Worm (Caenorhabditis elegans): ENCODE results near the gene hecd-1.
A peak's percentile ranks its signal among the peaks of the same experiment; 100 is the strongest.

hecd-1 gene

DNA sequence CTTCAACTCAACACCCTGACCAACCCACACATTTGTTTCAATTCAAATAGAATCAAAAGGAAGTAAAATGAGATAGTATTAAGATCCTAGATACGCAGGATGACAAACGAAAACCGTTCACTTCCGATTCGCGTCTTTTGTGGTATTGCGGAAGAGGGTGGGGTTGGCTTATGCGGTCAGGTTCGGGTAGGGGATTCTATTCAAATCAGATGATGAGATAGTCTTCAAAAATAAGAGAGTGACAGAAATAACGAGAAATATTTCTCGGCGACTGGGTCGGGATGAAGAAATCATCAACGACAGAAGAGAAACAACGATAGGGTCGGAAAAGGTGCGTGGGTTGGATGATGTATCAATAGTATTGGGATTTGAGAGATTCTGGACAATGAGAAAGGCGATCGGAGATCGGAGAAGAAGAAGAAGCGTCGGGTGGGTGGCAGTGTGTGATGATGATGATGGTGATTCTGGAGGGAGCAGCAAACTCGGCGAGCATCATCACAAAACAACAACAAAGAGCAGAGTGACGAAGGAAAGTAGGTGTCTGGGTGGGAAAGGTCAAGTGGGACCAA lies 49.0 kb downstream of the hecd-1 start:
- no peak for TF ChIP-seq bed-1 (GFP tag; IDR thresholded peaks at IDR 0.05)
- TF ChIP-seq B0261.1 (tag; optimal IDR thresholded peaks at IDR 0.05) = no peak
- peak; percentile 18; the same call in 1 of the 2 replicates for TF ChIP-seq hmg-1.2 (GFP tag; IDR thresholded peaks at IDR 0.05)
- no peak for TF ChIP-seq F57C9.4 (tag; optimal IDR thresholded peaks at IDR 0.05)

DNA sequence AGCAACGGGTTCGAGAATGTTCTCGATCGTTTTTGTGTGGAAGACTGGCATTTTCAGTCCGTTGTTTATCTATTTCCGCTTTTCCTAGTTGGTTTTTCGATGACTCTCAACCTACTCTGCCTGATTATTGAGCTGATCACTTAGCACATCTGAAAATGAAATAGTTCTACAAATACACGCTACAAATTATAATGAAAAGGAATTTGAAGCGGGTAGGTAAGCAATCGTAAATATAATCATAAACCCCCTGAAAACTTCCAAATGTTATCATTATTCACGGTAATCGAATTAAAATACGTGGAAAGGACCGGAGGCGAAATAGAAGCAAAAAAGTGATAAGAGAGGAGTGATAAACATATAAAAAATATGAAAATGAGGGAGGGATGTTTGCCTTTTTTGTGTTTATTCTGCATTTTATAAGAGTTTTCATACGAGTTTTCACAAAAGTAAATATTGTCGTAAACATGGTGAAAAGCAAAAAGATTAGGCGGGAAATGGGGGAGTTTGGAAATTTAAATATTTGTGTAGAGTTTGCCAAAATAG lies 50.2 kb downstream of the hecd-1 start, which contains the start of gene deb-1:
Gene deb-1 (minus strand): TSS at position 51 of the 543 bp plus-strand sequence.
- TF ChIP-seq unc-62 (GFP tag; optimal IDR thresholded peaks at IDR 0.05) = no peak
- TF ChIP-seq madf-10 (tag; optimal IDR thresholded peaks at IDR 0.05) = no peak
- no peak for TF ChIP-seq zfh-2 (GFP tag; conservative IDR thresholded peaks at IDR 0.05)
- no peak for TF ChIP-seq hsf-1 (GFP tag; IDR thresholded peaks at IDR 0.05)
- no peak for TF ChIP-seq madf-3 (GFP tag; IDR thresholded peaks at IDR 0.05)
- TF ChIP-seq somi-1 (GFP tag; optimal IDR thresholded peaks at IDR 0.05) = no peak
- no peak for TF ChIP-seq ceh-100 (GFP tag; IDR thresholded peaks at IDR 0.05)

DNA sequence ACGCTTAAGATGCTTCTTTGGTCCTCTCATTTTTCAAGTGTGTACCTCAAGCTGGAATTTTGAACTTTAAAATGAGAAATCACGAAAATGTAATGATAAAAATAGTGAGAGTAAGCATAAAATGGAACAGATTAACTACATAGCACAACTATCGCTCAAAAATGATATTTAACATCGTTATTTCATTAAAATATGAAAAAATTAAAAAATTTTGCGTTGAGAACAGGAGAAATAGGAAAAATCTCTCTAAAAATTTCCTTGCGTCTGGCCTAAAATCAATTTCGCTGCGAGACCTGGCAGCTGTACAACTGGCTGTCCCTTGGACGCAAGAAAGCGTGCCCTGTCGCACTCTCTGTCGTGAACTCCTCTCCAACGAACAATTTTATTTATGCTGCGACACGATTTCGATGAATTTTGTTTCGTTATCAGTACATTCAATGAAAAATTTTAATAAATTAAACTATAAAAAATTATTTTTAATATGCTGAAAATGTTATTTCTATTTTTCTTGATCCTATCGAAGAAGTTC lies 59.8 kb downstream of the hecd-1 start, which contains the start of gene rps-4:
Gene rps-4 (minus strand): TSS at position 51 of the 529 bp plus-strand sequence.
- no peak for TF ChIP-seq sdz-38 (tag; optimal IDR thresholded peaks at IDR 0.05)
- peak; percentile 24; the same call in 1 of the 2 replicates for TF ChIP-seq ekl-4 (GFP tag; IDR thresholded peaks at IDR 0.05)
- TF ChIP-seq B0336.3 (GFP tag; IDR thresholded peaks at IDR 0.05) = no peak; the same call in 1 of the 2 replicates
- peak; percentile 52 to 90 for TF ChIP-seq let-607 (tag; optimal IDR thresholded peaks at IDR 0.05)
- peak; percentile 71 for TF ChIP-seq ceh-91 (GFP tag; IDR thresholded peaks at IDR 0.05)
- TF ChIP-seq nhr-27 (tag; optimal IDR thresholded peaks at IDR 0.05) = no peak
- TF ChIP-seq rec-8 (tag; optimal IDR thresholded peaks at IDR 0.05) = no peak
- peak; percentile 52 for TF ChIP-seq rcor-1 (GFP tag; IDR thresholded peaks at IDR 0.05)
- TF ChIP-seq lin-35 (GFP tag; optimal IDR thresholded peaks at IDR 0.05) = peak in 2 of 3 experiments; percentile 34 to 52
- peak; percentile 62 for TF ChIP-seq nhr-80 (tag; optimal IDR thresholded peaks at IDR 0.05)
- peak; percentile 52 for TF ChIP-seq efl-1 (GFP tag; optimal IDR thresholded peaks at IDR 0.05)
- peak; percentile 66 for TF ChIP-seq tbp1 (GFP tag; optimal IDR thresholded peaks at IDR 0.05)
- no peak for TF ChIP-seq ccch-3 (GFP tag; optimal IDR thresholded peaks at IDR 0.05)
- peak; percentile 68 for TF ChIP-seq snpc-3.4 (tag; optimal IDR thresholded peaks at IDR 0.05)
- TF ChIP-seq F49E8.2 (tag; optimal IDR thresholded peaks at IDR 0.05; ENCODE audit: insufficient read depth) = peak; percentile 74
- no peak for TF ChIP-seq sea-2 (GFP tag; IDR thresholded peaks at IDR 0.05)
- TF ChIP-seq madf-6 (GFP tag; IDR thresholded peaks at IDR 0.05) = peak; percentile 75
- peak; percentile 68 for TF ChIP-seq lsl-1 (GFP tag; optimal IDR thresholded peaks at IDR 0.05)
- peak; percentile 61 for TF ChIP-seq K12H6.12 (tag; optimal IDR thresholded peaks at IDR 0.05)
- TF ChIP-seq ztf-6 (GFP tag; IDR thresholded peaks at IDR 0.05) = no peak
- TF ChIP-seq ztf-3 (GFP tag; optimal IDR thresholded peaks at IDR 0.05) = no peak
- peak; percentile 82 for TF ChIP-seq nfyb-1 (GFP tag; IDR thresholded peaks at IDR 0.05)
- no peak for TF ChIP-seq bed-2 (GFP tag; IDR thresholded peaks at IDR 0.05)
- peak; percentile 56; the same call in 1 of the 2 replicates for TF ChIP-seq K11D2.4 (GFP tag; IDR thresholded peaks at IDR 0.05)
- TF ChIP-seq dox-1 (GFP tag; IDR thresholded peaks at IDR 0.05) = peak; percentile 88
- TF ChIP-seq nhr-179 (tag; optimal IDR thresholded peaks at IDR 0.05) = no peak
- no peak for TF ChIP-seq mxl-1 (tag; optimal IDR thresholded peaks at IDR 0.05)
- TF ChIP-seq lag-1 (GFP tag; IDR thresholded peaks at IDR 0.05) = no peak
- peak; percentile 61 for TF ChIP-seq hmg-1.2 (GFP tag; IDR thresholded peaks at IDR 0.05)
- TF ChIP-seq him-1 (tag; optimal IDR thresholded peaks at IDR 0.05) = peak; percentile 43
- TF ChIP-seq lin-54 (GFP tag; optimal IDR thresholded peaks at IDR 0.05) = peak; percentile 73
- peak; percentile 64 for TF ChIP-seq D2030.7 (GFP tag; IDR thresholded peaks at IDR 0.05)
- peak; percentile 50 for TF ChIP-seq pha-4 (tag; optimal IDR thresholded peaks at IDR 0.05)
- TF ChIP-seq egl-18 (GFP tag; IDR thresholded peaks at IDR 0.05) = no peak
